Fruit fly (Drosophila melanogaster) whole organism, embryonic: ENCODE results near the gene Smvt.

Source experiments
- Adf1 ChIP-seq: fragments of 200-800 bp; sonication (Bioruptor generic); IDR thresholded peaks from 2 replicates; pipeline ENCODE4 v1.3.6; 2022; ENCODE audit warnings: missing biosample characterization, missing genetic modification characterization
- Aef1 ChIP-seq: fragments of 200-800 bp; sonication (Bioruptor generic); IDR thresholded peaks from 3 replicates; pipeline ENCODE4 v1.3.6; 2022; ENCODE audit warnings: missing biosample characterization, missing genetic modification characterization
- Bteb2 ChIP-seq: fragments of 200-800 bp; sonication (Bioruptor generic); optimal IDR thresholded peaks from 2 replicates; lab custom pipeline; 2016; ENCODE audit warnings: missing biosample characterization, missing genetic modification characterization
- CG10321 ChIP-seq: fragments of 200-800 bp; sonication (Bioruptor generic); IDR thresholded peaks from 2 replicates; pipeline ENCODE4 v1.3.6; 2022; ENCODE audit warnings: missing biosample characterization, missing genetic modification characterization
- CG12155 ChIP-seq: fragments of 200-800 bp; sonication (Bioruptor generic); optimal IDR thresholded peaks from 3 replicates; lab custom pipeline; 2016; ENCODE audit warnings: missing biosample characterization, missing genetic modification characterization
- CG1233 ChIP-seq: fragments of 200-800 bp; sonication (Bioruptor generic); optimal IDR thresholded peaks from 4 replicates; lab custom pipeline; 2018; ENCODE audit warnings: missing biosample characterization, mild to moderate bottlenecking, missing genetic modification characterization
- CG15073 ChIP-seq: fragments of 200-800 bp; sonication (Bioruptor generic); optimal IDR thresholded peaks from 2 replicates; lab custom pipeline; 2016; ENCODE audit warnings: missing biosample characterization, missing genetic modification characterization
- CG16779 ChIP-seq: fragments of 200-800 bp; sonication (Bioruptor generic); IDR thresholded peaks from 2 replicates; pipeline ENCODE4 v1.3.6; 2022; ENCODE audit warnings: missing biosample characterization, missing genetic modification characterization
- CG30431 ChIP-seq: fragments of 200-800 bp; sonication (Bioruptor generic); optimal IDR thresholded peaks from 2 replicates; lab custom pipeline; 2017; ENCODE audit warnings: missing biosample characterization, missing genetic modification characterization
- CG32532 ChIP-seq: fragments of 200-800 bp; sonication (Bioruptor generic); IDR thresholded peaks from 2 replicates; pipeline ENCODE4 v1.3.6; 2022; ENCODE audit warnings: missing biosample characterization, missing genetic modification characterization
- CG33557 ChIP-seq: fragments of 200-800 bp; sonication (Bioruptor generic); optimal IDR thresholded peaks from 2 replicates; lab custom pipeline; 2019; ENCODE audit warnings: missing biosample characterization, mild to moderate bottlenecking, missing genetic modification characterization, moderate library complexity
- CG4404 ChIP-seq: fragments of 200-800 bp; sonication (Bioruptor generic); IDR thresholded peaks from 2 replicates; pipeline ENCODE4 v1.3.6; 2022; ENCODE audit warnings: missing biosample characterization, missing genetic modification characterization
- CG4424 ChIP-seq: fragments of 200-800 bp; sonication (Bioruptor generic); optimal IDR thresholded peaks from 3 replicates; lab custom pipeline; 2016; ENCODE audit warnings: missing biosample characterization, missing genetic modification characterization
- CG5180 ChIP-seq: fragments of 200-800 bp; sonication (Bioruptor generic); optimal IDR thresholded peaks from 3 replicates; lab custom pipeline; 2017; ENCODE audit warnings: missing biosample characterization, missing genetic modification characterization, mild to moderate bottlenecking, moderate library complexity, missing genetic modification reagents
- CG7745 ChIP-seq: fragments of 200-800 bp; sonication (Bioruptor generic); optimal IDR thresholded peaks from 2 replicates; lab custom pipeline; 2018; ENCODE audit warnings: missing biosample characterization, mild to moderate bottlenecking, missing genetic modification characterization, moderate library complexity
- CG7786 ChIP-seq: fragments of 200-800 bp; sonication (Bioruptor generic); optimal IDR thresholded peaks from 2 replicates; lab custom pipeline; 2016; ENCODE audit warnings: missing biosample characterization, missing genetic modification characterization
- CG7987 ChIP-seq: fragments of 200-800 bp; sonication (Bioruptor generic); optimal IDR thresholded peaks from 2 replicates; lab custom pipeline; 2018; ENCODE audit warnings: missing biosample characterization, mild to moderate bottlenecking, missing genetic modification characterization, moderate library complexity
- CG8290 ChIP-seq, 3 experiments: fragments of 200-800 bp; sonication (Bioruptor generic); optimal IDR thresholded peaks; 2 replicates each; lab custom pipeline; 2016 to 2019; ENCODE audit warnings: missing biosample characterization in 3 of 3, missing genetic modification characterization in 3 of 3, mild to moderate bottlenecking in 2 of 3, moderate library complexity in 1 of 3
- CG8359 ChIP-seq: fragments of 200-800 bp; sonication (Bioruptor generic); optimal IDR thresholded peaks from 2 replicates; lab custom pipeline; 2017; ENCODE audit warnings: missing biosample characterization, mild to moderate bottlenecking, missing genetic modification characterization, borderline replicate concordance
- CG8765 ChIP-seq: fragments of 200-800 bp; sonication (Bioruptor generic); IDR thresholded peaks from 2 replicates; pipeline ENCODE4 v1.3.6; 2022; ENCODE audit warnings: missing biosample characterization, missing genetic modification characterization
- CTCF ChIP-seq: fragments of 200-800 bp; sonication (Bioruptor generic); optimal IDR thresholded peaks from 2 replicates; lab custom pipeline; 2017; ENCODE audit warnings: missing biosample characterization, mild to moderate bottlenecking, missing genetic modification characterization, moderate library complexity
- Camta ChIP-seq: fragments of 200-800 bp; sonication (Bioruptor generic); optimal IDR thresholded peaks from 2 replicates; lab custom pipeline; 2016; ENCODE audit warnings: missing biosample characterization, missing genetic modification characterization
- Fer3 ChIP-seq: fragments of 200-800 bp; sonication (Bioruptor generic); optimal IDR thresholded peaks from 2 replicates; lab custom pipeline; 2018; ENCODE audit warnings: missing biosample characterization, mild to moderate bottlenecking, missing genetic modification characterization, moderate library complexity
- H15 ChIP-seq: fragments of 200-800 bp; sonication (Bioruptor generic); IDR thresholded peaks from 3 replicates; pipeline ENCODE4 v1.3.6; 2022; ENCODE audit warnings: missing biosample characterization, missing genetic modification characterization
- HHEX ChIP-seq: fragments of 200-800 bp; sonication (Bioruptor generic); optimal IDR thresholded peaks from 3 replicates; lab custom pipeline; 2017; ENCODE audit warnings: missing biosample characterization, mild to moderate bottlenecking, missing genetic modification characterization, missing genetic modification reagents
- HLH4C ChIP-seq: fragments of 200-800 bp; sonication (Bioruptor generic); IDR thresholded peaks from 3 replicates; pipeline ENCODE4 v1.3.6; 2022; ENCODE audit warnings: missing biosample characterization, missing genetic modification characterization; ENCODE audit not compliant: partially characterized antibody
- Max ChIP-seq: fragments of 200-800 bp; sonication (Bioruptor generic); optimal IDR thresholded peaks from 2 replicates; lab custom pipeline; 2016; ENCODE audit warnings: missing biosample characterization, mild to moderate bottlenecking, missing genetic modification characterization
- Med ChIP-seq: fragments of 200-800 bp; sonication (Bioruptor generic); peaks from one replicate; lab custom pipeline; 2016; ENCODE audit warnings: missing biosample characterization, missing genetic modification characterization, mild to moderate bottlenecking, inconsistent platforms, moderate library complexity
- Stat92E ChIP-seq, 3 experiments: fragments of >200 bp in 2 of 3; fragments of 200-800 bp in 1 of 3; sonication (Bioruptor generic) in 1 of 3; optimal IDR thresholded peaks; 2 replicates each; lab custom pipeline; 2017 to 2019; ENCODE audit warnings: missing biosample characterization in 3 of 3, missing genetic modification characterization in 3 of 3, mild to moderate bottlenecking in 1 of 3, moderate library complexity in 1 of 3
- Tbp ChIP-seq: fragments of >200 bp; optimal IDR thresholded peaks from 2 replicates; lab custom pipeline; 2018; ENCODE audit warnings: missing biosample characterization, missing genetic modification characterization
- bigmax ChIP-seq: fragments of 200-800 bp; sonication (Bioruptor generic); optimal IDR thresholded peaks from 2 replicates; lab custom pipeline; 2018; ENCODE audit warnings: missing biosample characterization, mild to moderate bottlenecking, missing genetic modification characterization
- caup ChIP-seq: fragments of 200-800 bp; sonication (Bioruptor generic); optimal IDR thresholded peaks from 3 replicates; lab custom pipeline; 2017; ENCODE audit warnings: missing biosample characterization, mild to moderate bottlenecking, missing genetic modification characterization, moderate library complexity; ENCODE audit not compliant: severe bottlenecking
- chif ChIP-seq, 2 experiments: fragments of 200-800 bp; sonication (Bioruptor generic); optimal IDR thresholded peaks; 3 replicates each; lab custom pipeline; 2016; ENCODE audit warnings: missing biosample characterization in 2 of 2, missing genetic modification characterization in 2 of 2
- crp ChIP-seq, 2 experiments: fragments of 200-800 bp; sonication (Bioruptor generic); optimal IDR thresholded peaks; 2 replicates in 1 of 2; 3 replicates in 1 of 2; lab custom pipeline; 2017; ENCODE audit warnings: missing biosample characterization in 2 of 2, missing genetic modification characterization in 2 of 2, mild to moderate bottlenecking in 1 of 2, moderate library complexity in 1 of 2
- dpn ChIP-seq, 2 experiments: fragments of 200-800 bp; sonication (Bioruptor generic); optimal IDR thresholded peaks; 3 replicates each; lab custom pipeline; 2016; ENCODE audit warnings: missing biosample characterization in 2 of 2, missing genetic modification characterization in 2 of 2
- esg ChIP-seq: fragments of 200-800 bp; sonication (Bioruptor generic); conservative IDR thresholded peaks from 2 replicates; pipeline ENCODE4 v1.3.6; 2022; ENCODE audit warnings: missing biosample characterization, missing genetic modification characterization
- eve ChIP-seq, 2 experiments: fragments of >200 bp; optimal IDR thresholded peaks; 2 replicates each; lab custom pipeline; 2017; ENCODE audit warnings: missing biosample characterization in 2 of 2, missing genetic modification characterization in 2 of 2
- fd3F ChIP-seq: fragments of 200-800 bp; sonication (Bioruptor generic); optimal IDR thresholded peaks from 2 replicates; lab custom pipeline; 2018; ENCODE audit warnings: missing biosample characterization, mild to moderate bottlenecking, missing genetic modification characterization, moderate library complexity
- klu ChIP-seq: fragments of 200-800 bp; sonication (Bioruptor generic); IDR thresholded peaks from 2 replicates; pipeline ENCODE4 v1.3.6; 2022; ENCODE audit warnings: missing biosample characterization, missing genetic modification characterization
- lbe ChIP-seq: fragments of 200-800 bp; sonication (Bioruptor generic); optimal IDR thresholded peaks from 2 replicates; lab custom pipeline; 2016; ENCODE audit warnings: missing biosample characterization, mild to moderate bottlenecking, missing genetic modification characterization
- lmd ChIP-seq: fragments of 200-800 bp; sonication (Bioruptor generic); IDR thresholded peaks from 2 replicates; pipeline ENCODE4 v1.3.6; 2022; ENCODE audit warnings: missing biosample characterization, missing genetic modification characterization
- mam ChIP-seq: fragments of 200-800 bp; sonication (Bioruptor generic); optimal IDR thresholded peaks from 3 replicates; lab custom pipeline; 2016; ENCODE audit warnings: missing biosample characterization, missing genetic modification characterization
- nerfin-2 ChIP-seq: fragments of 200-800 bp; sonication (Bioruptor generic); IDR thresholded peaks from 2 replicates; pipeline ENCODE4 v1.3.6; 2022; ENCODE audit warnings: missing biosample characterization, missing genetic modification characterization; ENCODE audit not compliant: partially characterized antibody
- org-1 ChIP-seq: fragments of 200-800 bp; sonication (Bioruptor generic); optimal IDR thresholded peaks from 2 replicates; lab custom pipeline; 2017; ENCODE audit warnings: missing biosample characterization, missing genetic modification characterization
- pita ChIP-seq: fragments of 200-800 bp; sonication (Bioruptor generic); optimal IDR thresholded peaks from 2 replicates; lab custom pipeline; 2017; ENCODE audit warnings: missing biosample characterization, mild to moderate bottlenecking, missing genetic modification characterization
- sens ChIP-seq: fragments of 200-800 bp; sonication (Bioruptor generic); peaks from one replicate; lab custom pipeline; 2016; ENCODE audit warnings: missing biosample characterization, missing genetic modification characterization
- sens-2 ChIP-seq: fragments of 200-800 bp; sonication (Bioruptor generic); IDR thresholded peaks from 2 replicates; pipeline ENCODE4 v1.3.6; 2022; ENCODE audit warnings: missing biosample characterization, missing genetic modification characterization
- sima ChIP-seq: fragments of 200-800 bp; sonication (Bioruptor generic); optimal IDR thresholded peaks from 2 replicates; lab custom pipeline; 2016; ENCODE audit warnings: missing biosample characterization, missing genetic modification characterization
- tin ChIP-seq: fragments of 200-800 bp; sonication (Bioruptor generic); optimal IDR thresholded peaks from 3 replicates; lab custom pipeline; 2016; ENCODE audit warnings: missing biosample characterization, missing genetic modification characterization
- usp ChIP-seq: fragments of >200 bp; optimal IDR thresholded peaks from 2 replicates; lab custom pipeline; 2017; ENCODE audit warnings: missing biosample characterization, missing genetic modification characterization
- zfh1 ChIP-seq: fragments of 200-800 bp; sonication (Bioruptor generic); IDR thresholded peaks from 3 replicates; pipeline ENCODE4 v1.3.6; 2022; ENCODE audit warnings: missing biosample characterization, missing genetic modification characterization

Smvt gene

DNA sequence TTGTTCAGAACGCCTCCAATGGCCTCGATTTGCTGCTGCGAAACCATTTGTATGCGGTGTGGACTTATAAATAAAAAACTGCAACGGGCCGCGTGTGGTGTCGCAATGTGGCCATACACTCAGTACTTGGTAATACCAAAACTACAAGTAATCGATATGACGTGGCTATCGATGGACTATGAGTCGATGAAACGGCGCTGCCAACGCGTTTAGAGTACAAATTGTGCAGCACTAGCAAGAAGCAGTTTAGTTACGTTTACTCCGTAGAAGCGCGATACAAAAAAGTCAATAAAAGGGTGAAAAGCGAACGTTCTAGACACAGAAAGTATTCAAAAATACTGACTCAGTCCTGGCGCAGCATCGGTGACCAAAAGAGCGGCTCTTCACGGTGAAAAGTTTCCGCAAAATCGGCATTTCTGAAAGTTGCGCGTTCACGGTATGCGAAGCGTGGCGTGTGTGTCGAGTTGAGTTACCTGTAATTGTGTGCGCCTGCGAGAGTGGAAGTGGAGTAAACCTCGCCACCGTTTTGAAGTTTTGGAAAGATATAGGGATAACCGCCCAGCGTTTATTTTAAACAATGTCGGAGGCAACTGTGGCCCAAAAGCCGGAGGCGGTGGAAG, 13.8 kb downstream of the Smvt start, which contains the start of the genes nero and CG1910 (continued):
- TF ChIP-seq CG8290 (GFP tag; optimal IDR thresholded peaks at IDR 0.05; lab: Kevin White, UChicago) (peak; percentile 15), CG8290 (tag; optimal IDR thresholded peaks at IDR 0.05; lab: Kevin White, UChicago) (peak in 1 of 2 experiments; percentile 77), bigmax (GFP tag; lab: Kevin White, UChicago) (peak; percentile 60), eve (GFP tag; optimal IDR thresholded peaks at IDR 0.05; lab: Kevin White, UChicago) (no peak), Med (GFP tag; lab: Kevin White, UChicago) (peak; percentile 91), H15 (GFP tag; lab: Robert Waterston, UW) (no peak), sens (GFP tag; lab: Kevin White, UChicago) (peak; percentile 65), zfh1 (GFP tag; lab: Robert Waterston, UW) (no peak), CG5180 (GFP tag; lab: Kevin White, UChicago) (no peak), HHEX (GFP tag; lab: Kevin White, UChicago) (no peak), CG32532 (GFP tag; lab: Robert Waterston, UW) (no peak), CG10321 (GFP tag; lab: Robert Waterston, UW) (no peak), Aef1 (GFP tag; lab: Robert Waterston, UW) (no peak), CTCF (GFP tag; lab: Kevin White, UChicago) (peak; percentile 39), caup (GFP tag; lab: Kevin White, UChicago) (no peak), Stat92E (GFP tag; optimal IDR thresholded peaks at IDR 0.05; lab: Kevin White, UChicago) (no peak), Fer3 (no peak), CG7786 (GFP tag; lab: Kevin White, UChicago) (peak; percentile 16), lbe (GFP tag; lab: Kevin White, UChicago) (no peak), CG33557 (no peak), sens-2 (GFP tag; lab: Robert Waterston, UW) (no peak), nerfin-2 (no peak), chif (GFP tag; optimal IDR thresholded peaks at IDR 0.05; lab: Kevin White, UChicago) (no peak), Camta (GFP tag; lab: Kevin White, UChicago) (no peak), CG12155 (GFP tag; lab: Kevin White, UChicago) (peak; percentile 6), CG7987 (GFP tag; lab: Kevin White, UChicago) (peak; percentile 19), crp (GFP tag; optimal IDR thresholded peaks at IDR 0.05; lab: Kevin White, UChicago) (peak in 1 of 2 experiments; percentile 13), CG4424 (no peak), Tbp (GFP tag; lab: Kevin White, UChicago) (no peak), CG1233 (peak; percentile 29), CG7745 (no peak), fd3F (GFP tag; lab: Kevin White, UChicago) (no peak), tin (GFP tag; lab: Kevin White, UChicago) (no peak), org-1 (GFP tag; lab: Kevin White, UChicago) (no peak), usp (GFP tag; lab: Kevin White, UChicago) (no peak), esg (no peak), lmd (no peak), Adf1 (GFP tag; lab: Robert Waterston, UW) (no peak), pita (GFP tag; lab: Kevin White, UChicago) (no peak), CG16779 (GFP tag; lab: Robert Waterston, UW) (no peak), CG15073 (GFP tag; lab: Kevin White, UChicago) (no peak), sima (GFP tag; lab: Kevin White, UChicago) (no peak), klu (GFP tag; lab: Robert Waterston, UW) (no peak), Max (GFP tag; lab: Kevin White, UChicago) (peak; percentile 51), CG8359 (GFP tag; lab: Kevin White, UChicago) (no peak), mam (GFP tag; lab: Kevin White, UChicago) (no peak), Bteb2 (GFP tag; lab: Kevin White, UChicago) (no peak), CG8765 (GFP tag; lab: Robert Waterston, UW) (no peak), CG30431 (GFP tag; lab: Kevin White, UChicago) (no peak), CG4404 (GFP tag; lab: Robert Waterston, UW) (no peak), HLH4C (GFP tag; lab: Robert Waterston, UW) (no peak), dpn (GFP tag; optimal IDR thresholded peaks at IDR 0.05; lab: Kevin White, UChicago) (peak in 1 of 2 experiments; percentile 39)
